Worm (Caenorhabditis elegans) whole organism, mixed stage, embryonic: ENCODE measurements around the gene F02H6.3.

ENCODE experiments used
- blmp-1 ChIP-seq: fragments of 150-350 bp; optimal IDR thresholded peaks from 2 replicates; lab custom pipeline; 2014; ENCODE audit warnings: missing biosample characterization, missing genetic modification characterization
- lin-32 ChIP-seq: fragments of 200-800 bp; sonication (Bioruptor generic); optimal IDR thresholded peaks from 2 replicates; lab custom pipeline; 2018; ENCODE audit warnings: mild to moderate bottlenecking, missing genetic modification characterization, missing compliant biosample characterization
- lsy-2 ChIP-seq: fragments of 150-350 bp; optimal IDR thresholded peaks from 2 replicates; lab custom pipeline; 2014; ENCODE audit warnings: missing biosample characterization, missing genetic modification characterization
- nhr-76 ChIP-seq: sonication (generic microtip); optimal IDR thresholded peaks from 2 replicates; lab custom pipeline; 2017; ENCODE audit warnings: missing biosample characterization, missing genetic modification characterization
- unc-39 ChIP-seq: fragments of 150-350 bp; optimal IDR thresholded peaks from 2 replicates; lab custom pipeline; 2014; ENCODE audit warnings: missing biosample characterization, missing genetic modification characterization
- ztf-11 ChIP-seq: fragments of 150-350 bp; optimal IDR thresholded peaks from 2 replicates; lab custom pipeline; 2014; ENCODE audit warnings: missing biosample characterization, missing genetic modification characterization

DNA sequence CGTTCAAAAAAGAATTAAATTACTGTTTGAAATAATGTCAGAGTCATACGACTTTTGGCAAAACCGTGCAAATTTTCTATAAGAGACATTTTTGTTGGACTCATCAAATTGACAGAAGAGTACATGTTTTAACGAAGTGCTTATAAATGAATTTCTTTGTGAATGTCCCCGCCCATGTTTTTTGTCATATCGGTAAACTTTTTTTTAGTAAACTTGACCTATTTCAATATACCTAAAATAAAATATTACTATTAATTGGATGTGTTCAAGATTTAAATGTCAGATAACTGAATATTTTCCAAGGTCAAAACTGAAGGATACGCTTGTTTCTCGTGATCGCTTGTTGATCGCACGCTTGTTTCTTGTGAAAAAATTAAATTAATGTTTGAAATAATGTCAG, 45.1 kb upstream of the F02H6.3 start, which contains the start of gene R05A10.8:
- TF ChIP-seq ztf-11 (tag; lab: Kevin White, UChicago) (no peak), lsy-2 (no peak), unc-39 (no peak), blmp-1 (tag; lab: Kevin White, UChicago) (no peak), lin-32 (GFP tag; lab: Kevin White, UChicago) (no peak), nhr-76 (tag; lab: Kevin White, UChicago) (no peak)
